Fruit fly (Drosophila melanogaster): ENCODE results near the gene CG31223.

DNA sequence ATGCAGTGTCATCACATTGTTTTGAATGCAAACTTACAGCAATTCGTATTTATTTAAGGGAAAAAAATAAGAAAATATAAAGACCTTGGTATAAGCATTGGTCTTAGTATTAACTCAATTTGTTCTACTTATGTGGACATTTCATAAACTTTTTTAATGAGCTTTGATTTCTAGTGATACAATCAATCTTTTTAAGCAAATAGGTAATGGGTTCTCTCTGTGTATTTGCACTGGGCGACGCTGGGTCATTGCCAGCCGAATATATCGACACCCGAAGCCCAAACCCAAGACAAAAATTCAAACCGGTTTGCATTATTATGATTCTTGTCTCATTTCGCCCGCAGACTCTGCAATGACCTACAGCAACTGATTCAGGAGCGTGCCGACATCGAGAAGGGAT, 4.6 kb downstream of the CG31223 start:
- no peak for TF ChIP-seq CG8478 (optimal IDR thresholded peaks at IDR 0.05)
- no peak for TF ChIP-seq CTCF (optimal IDR thresholded peaks at IDR 0.05)

Measured in S2 (cell line).